Worm (Caenorhabditis elegans) whole organism, L2 larva: ENCODE results near the gene F52D10.4.

ENCODE experiments used
- C34F6.9 ChIP-seq: fragments of 150-350 bp; optimal IDR thresholded peaks from 2 replicates; lab custom pipeline; 2014; ENCODE audit warnings: missing biosample characterization, missing genetic modification characterization
- R02D3.7 ChIP-seq: fragments of 150-350 bp; optimal IDR thresholded peaks from 2 replicates; lab custom pipeline; 2014; ENCODE audit warnings: missing biosample characterization, missing genetic modification characterization
- Y55F3AM.14 ChIP-seq: fragments of 200-800 bp; sonication (Bioruptor generic); optimal IDR thresholded peaks from 2 replicates; lab custom pipeline; 2018; ENCODE audit warnings: mild to moderate bottlenecking, missing genetic modification characterization, missing compliant biosample characterization
- ZK546.5 ChIP-seq: sonication (generic microtip); optimal IDR thresholded peaks from 2 replicates; lab custom pipeline; 2017; ENCODE audit warnings: missing biosample characterization, missing genetic modification characterization
- alr-1 ChIP-seq: fragments of 150-350 bp; optimal IDR thresholded peaks from 2 replicates; lab custom pipeline; 2014; ENCODE audit warnings: missing biosample characterization, missing genetic modification characterization
- aly-2 ChIP-seq: fragments of 150-350 bp; optimal IDR thresholded peaks from 2 replicates; lab custom pipeline; 2014; ENCODE audit warnings: missing biosample characterization, missing genetic modification characterization
- ceh-16 ChIP-seq: fragments of 150-350 bp; optimal IDR thresholded peaks from 2 replicates; lab custom pipeline; 2014; ENCODE audit warnings: missing biosample characterization, missing genetic modification characterization
- ceh-82 ChIP-seq: fragments of 150-350 bp; optimal IDR thresholded peaks from 2 replicates; lab custom pipeline; 2014; ENCODE audit warnings: missing biosample characterization, missing genetic modification characterization
- crh-2 ChIP-seq: sonication (generic microtip); optimal IDR thresholded peaks from 2 replicates; lab custom pipeline; 2017; ENCODE audit warnings: missing biosample characterization, missing genetic modification characterization
- dmd-4 ChIP-seq: sonication (generic microtip); optimal IDR thresholded peaks from 2 replicates; lab custom pipeline; 2017; ENCODE audit warnings: missing biosample characterization, missing genetic modification characterization
- elt-1 ChIP-seq: fragments of 150-350 bp; optimal IDR thresholded peaks from 2 replicates; lab custom pipeline; 2014; ENCODE audit warnings: missing biosample characterization, missing genetic modification characterization
- gmeb-1 ChIP-seq: fragments of 150-350 bp; optimal IDR thresholded peaks from 2 replicates; lab custom pipeline; 2014; ENCODE audit warnings: missing biosample characterization, missing genetic modification characterization
- lin-11 ChIP-seq: fragments of 150-350 bp; sonication (generic microtip); optimal IDR thresholded peaks from 2 replicates; lab custom pipeline; 2014; ENCODE audit warnings: missing biosample characterization, missing genetic modification characterization, inconsistent platforms, mixed read lengths
- lin-13 ChIP-seq: fragments of 150-350 bp; optimal IDR thresholded peaks from 2 replicates; lab custom pipeline; 2014; ENCODE audit warnings: missing biosample characterization, missing genetic modification reagents, missing genetic modification characterization
- mab-5 ChIP-seq: fragments of 150-350 bp; optimal IDR thresholded peaks from 2 replicates; lab custom pipeline; 2014; ENCODE audit warnings: missing biosample characterization, missing genetic modification characterization
- mbf-1 ChIP-seq: sonication (generic microtip); optimal IDR thresholded peaks from 2 replicates; lab custom pipeline; 2017; ENCODE audit warnings: missing biosample characterization, missing genetic modification characterization
- mdl-1 ChIP-seq, 2 experiments: fragments of 150-350 bp in 1 of 2; sonication (generic microtip) in 1 of 2; optimal IDR thresholded peaks; 2 replicates each; lab custom pipeline; 2017; ENCODE audit warnings: missing biosample characterization in 2 of 2, missing genetic modification characterization in 2 of 2
- nhr-11 ChIP-seq: fragments of 150-350 bp; optimal IDR thresholded peaks from 2 replicates; lab custom pipeline; 2014; ENCODE audit warnings: missing biosample characterization, missing genetic modification characterization
- nhr-12 ChIP-seq: fragments of 150-350 bp; optimal IDR thresholded peaks from 2 replicates; lab custom pipeline; 2014; ENCODE audit warnings: missing biosample characterization, missing genetic modification characterization
- nhr-129 ChIP-seq: fragments of 150-350 bp; optimal IDR thresholded peaks from 2 replicates; lab custom pipeline; 2014; ENCODE audit warnings: missing biosample characterization, missing genetic modification characterization
- nhr-21 ChIP-seq: fragments of 150-350 bp; optimal IDR thresholded peaks from 2 replicates; lab custom pipeline; 2014; ENCODE audit warnings: missing biosample characterization, missing genetic modification characterization
- nhr-237 ChIP-seq: fragments of 150-350 bp; optimal IDR thresholded peaks from 2 replicates; lab custom pipeline; 2014; ENCODE audit warnings: missing biosample characterization, missing genetic modification characterization
- nhr-6 ChIP-seq: fragments of 150-350 bp; optimal IDR thresholded peaks from 2 replicates; lab custom pipeline; 2014; ENCODE audit warnings: missing biosample characterization, missing genetic modification characterization
- sem-4 ChIP-seq: fragments of 150-350 bp; optimal IDR thresholded peaks from 2 replicates; lab custom pipeline; 2014; ENCODE audit warnings: missing biosample characterization, missing genetic modification reagents, missing genetic modification characterization
- sma-3 ChIP-seq: sonication (generic microtip); optimal IDR thresholded peaks from 2 replicates; lab custom pipeline; 2016; ENCODE audit warnings: missing genetic modification reagents, missing genetic modification characterization, missing compliant biosample characterization
- sma-9 ChIP-seq, 2 experiments: fragments of 150-350 bp in 1 of 2; sonication (generic microtip) in 1 of 2; optimal IDR thresholded peaks; 2 replicates each; lab custom pipeline; 2014 to 2016; ENCODE audit warnings: missing genetic modification characterization in 2 of 2, mild to moderate bottlenecking in 1 of 2, missing biosample characterization in 1 of 2, missing compliant biosample characterization in 1 of 2, missing genetic modification reagents in 1 of 2, moderate library complexity in 1 of 2
- snpc-4 ChIP-seq: fragments of 150-350 bp; optimal IDR thresholded peaks from 2 replicates; lab custom pipeline; 2014; ENCODE audit warnings: missing biosample characterization, missing genetic modification characterization
- unc-39 ChIP-seq: fragments of 150-350 bp; optimal IDR thresholded peaks from 2 replicates; lab custom pipeline; 2014; ENCODE audit warnings: missing biosample characterization, missing genetic modification characterization
- unc-55 ChIP-seq: fragments of 150-350 bp; sonication (generic microtip); optimal IDR thresholded peaks from 3 replicates; lab custom pipeline; 2014; ENCODE audit warnings: missing biosample characterization, missing genetic modification reagents, missing genetic modification characterization
- unc-62 ChIP-seq: fragments of 150-350 bp; optimal IDR thresholded peaks from 2 replicates; lab custom pipeline; 2014; ENCODE audit warnings: missing biosample characterization, missing genetic modification reagents, missing genetic modification characterization
- zag-1 ChIP-seq: fragments of 150-350 bp; optimal IDR thresholded peaks from 2 replicates; lab custom pipeline; 2014; ENCODE audit warnings: missing biosample characterization, missing genetic modification characterization
- ztf-1 ChIP-seq: fragments of 200-800 bp; sonication (Bioruptor generic); conservative IDR thresholded peaks from 2 replicates; pipeline ENCODE4 v1.3.6; 2022; ENCODE audit warnings: missing genetic modification characterization, missing compliant biosample characterization
- ztf-4 ChIP-seq: fragments of 150-350 bp; optimal IDR thresholded peaks from 2 replicates; lab custom pipeline; 2014; ENCODE audit warnings: missing biosample characterization, missing genetic modification characterization

F52D10.4 gene

ce11 chrX:11608110-11608759 lies 9.0 kb upstream of the F52D10.4 start:
- TF ChIP-seq nhr-237 = no peak
- TF ChIP-seq ztf-1 = no peak
- TF ChIP-seq mdl-1 (tag; optimal IDR thresholded peaks at IDR 0.05; lab: Kevin White, UChicago) = no peak
- no peak for TF ChIP-seq sma-3 (GFP tag; lab: Kevin White, UChicago)
- TF ChIP-seq nhr-12 (tag; lab: Kevin White, UChicago) = no peak
- no peak for TF ChIP-seq nhr-11 (tag; lab: Kevin White, UChicago)
- TF ChIP-seq Y55F3AM.14 (GFP tag; lab: Kevin White, UChicago) = no peak
- TF ChIP-seq nhr-21 = no peak
- no peak for TF ChIP-seq ceh-82 (tag; lab: Kevin White, UChicago)
- TF ChIP-seq mbf-1 = no peak
- no peak for TF ChIP-seq crh-2
- no peak for TF ChIP-seq ZK546.5 (tag; lab: Kevin White, UChicago)
- TF ChIP-seq alr-1 (tag; lab: Kevin White, UChicago) = no peak
- TF ChIP-seq ztf-4 (tag; lab: Kevin White, UChicago) = no peak
- TF ChIP-seq lin-13 = no peak
- no peak for TF ChIP-seq sma-9 (GFP tag; optimal IDR thresholded peaks at IDR 0.05; lab: Kevin White, UChicago)
- TF ChIP-seq sma-9 (tag; optimal IDR thresholded peaks at IDR 0.05; lab: Kevin White, UChicago) = no peak
- TF ChIP-seq zag-1 (tag; lab: Kevin White, UChicago) = no peak
- TF ChIP-seq ceh-16 (tag; lab: Kevin White, UChicago) = no peak
- no peak for TF ChIP-seq elt-1 (tag; lab: Kevin White, UChicago)
- no peak for TF ChIP-seq C34F6.9 (tag; lab: Kevin White, UChicago)

- TF ChIP-seq crh-2 (no peak), nhr-6 (tag; lab: Kevin White, UChicago) (no peak), nhr-237 (no peak), sma-9 (GFP tag; optimal IDR thresholded peaks at IDR 0.05; lab: Kevin White, UChicago) (no peak), sma-9 (tag; optimal IDR thresholded peaks at IDR 0.05; lab: Kevin White, UChicago) (no peak), ceh-82 (tag; lab: Kevin White, UChicago) (no peak), ZK546.5 (tag; lab: Kevin White, UChicago) (no peak), gmeb-1 (tag; lab: Kevin White, UChicago) (no peak), elt-1 (tag; lab: Kevin White, UChicago) (no peak), nhr-21 (no peak), ztf-4 (tag; lab: Kevin White, UChicago) (no peak), unc-39 (tag; lab: Kevin White, UChicago) (no peak)
Observed at ce11 chrX:11621997-11622396, 4.7 kb downstream of the F52D10.4 start, which contains the start of gene sto-3. TSS of gene sto-3 (minus strand) at chrX:11622097.

- no peak for TF ChIP-seq nhr-12 (tag; lab: Kevin White, UChicago)
- no peak for TF ChIP-seq R02D3.7 (tag; lab: Kevin White, UChicago)
- no peak for TF ChIP-seq unc-62 (GFP tag; lab: Kevin White, UChicago)
- TF ChIP-seq nhr-237 = no peak
- TF ChIP-seq snpc-4 (tag; lab: Kevin White, UChicago) = peak; percentile 79
Observed at ce11 chrX:11623442-11623841, 6.2 kb downstream of the F52D10.4 start.

- TF ChIP-seq dmd-4 (tag; lab: Kevin White, UChicago) (no peak), C34F6.9 (tag; lab: Kevin White, UChicago) (no peak), aly-2 (tag; lab: Kevin White, UChicago) (no peak), unc-55 (no peak), snpc-4 (tag; lab: Kevin White, UChicago) (no peak), lin-11 (tag; lab: Kevin White, UChicago) (no peak), nhr-129 (tag; lab: Kevin White, UChicago) (no peak), sem-4 (no peak), sma-3 (GFP tag; lab: Kevin White, UChicago) (no peak)
Observed at ce11 chrX:11624621-11625020, 7.4 kb downstream of the F52D10.4 start.

ce11 chrX:11627013-11627412 lies 9.7 kb downstream of the F52D10.4 start, which contains the start of gene twk-44:
TSS of gene twk-44 (minus strand) at chrX:11627113.
- TF ChIP-seq ztf-4 (tag; lab: Kevin White, UChicago) (no peak), mbf-1 (no peak), sma-3 (GFP tag; lab: Kevin White, UChicago) (no peak), mab-5 (tag; lab: Kevin White, UChicago) (no peak), crh-2 (no peak)
